Worm (Caenorhabditis elegans) whole organism, young adult: ENCODE measurements around the gene R02F11.9.

Experiments used
- C06A6.2 ChIP-seq: fragments of 200-800 bp; sonication (Bioruptor generic); conservative IDR thresholded peaks from 2 replicates; pipeline ENCODE4 v1.3.6; 2022; ENCODE audit warnings: missing genetic modification characterization, missing compliant biosample characterization
- F22D6.2 ChIP-seq: sonication (generic microtip); optimal IDR thresholded peaks from 2 replicates; lab custom pipeline; 2016; ENCODE audit warnings: mild to moderate bottlenecking, missing genetic modification characterization, missing compliant biosample characterization
- F37B4.10 ChIP-seq: fragments of 200-800 bp; sonication (Bioruptor generic); IDR thresholded peaks from 2 replicates; pipeline ENCODE4 v1.3.6; 2022; ENCODE audit warnings: missing genetic modification characterization, missing compliant biosample characterization
- F57C9.4 ChIP-seq: sonication (generic microtip); optimal IDR thresholded peaks from 2 replicates; lab custom pipeline; 2017; ENCODE audit warnings: mild to moderate bottlenecking, missing genetic modification characterization, missing compliant biosample characterization
- K12H6.12 ChIP-seq: fragments of 200-800 bp; sonication (Bioruptor generic); optimal IDR thresholded peaks from 2 replicates; lab custom pipeline; 2018; ENCODE audit warnings: mild to moderate bottlenecking, missing genetic modification characterization, missing compliant biosample characterization
- T07F8.4 ChIP-seq: sonication (generic microtip); optimal IDR thresholded peaks from 2 replicates; lab custom pipeline; 2016; ENCODE audit warnings: mild to moderate bottlenecking, missing genetic modification characterization, moderate library complexity, missing compliant biosample characterization
- Y53F4B.3 ChIP-seq: fragments of 200-800 bp; sonication (Bioruptor generic); IDR thresholded peaks from 2 replicates; pipeline ENCODE4 v1.3.6; 2022; ENCODE audit warnings: missing genetic modification reagents, missing genetic modification characterization, missing compliant biosample characterization
- Y67H2A.10 ChIP-seq: fragments of 200-800 bp; sonication (Bioruptor generic); conservative IDR thresholded peaks from 2 replicates; pipeline ENCODE4 v1.3.6; 2022; ENCODE audit warnings: missing genetic modification reagents, missing genetic modification characterization, missing compliant biosample characterization
- Y95B8A.8 ChIP-seq: fragments of 200-800 bp; sonication (Bioruptor generic); IDR thresholded peaks from 2 replicates; pipeline ENCODE4 v1.3.6; 2022; ENCODE audit warnings: missing genetic modification reagents, missing genetic modification characterization, missing compliant biosample characterization
- aptf-2 ChIP-seq: fragments of 200-800 bp; sonication (Bioruptor generic); conservative IDR thresholded peaks from 2 replicates; pipeline ENCODE4 v1.3.6; 2022; ENCODE audit warnings: missing genetic modification reagents, missing genetic modification characterization, missing compliant biosample characterization
- aptf-3 ChIP-seq: fragments of 200-800 bp; sonication (Bioruptor generic); IDR thresholded peaks from 2 replicates; pipeline ENCODE4 v1.3.6; 2022; ENCODE audit warnings: missing genetic modification characterization, missing compliant biosample characterization
- atf-7 ChIP-seq: sonication (generic microtip); optimal IDR thresholded peaks from 2 replicates; lab custom pipeline; 2017; ENCODE audit warnings: mild to moderate bottlenecking, missing genetic modification characterization, missing compliant biosample characterization
- athp-1 ChIP-seq: sonication (generic microtip); optimal IDR thresholded peaks from 2 replicates; lab custom pipeline; 2017; ENCODE audit warnings: mild to moderate bottlenecking, missing genetic modification characterization, missing compliant biosample characterization
- attf-3 ChIP-seq: fragments of 200-800 bp; sonication (Bioruptor generic); conservative IDR thresholded peaks from 2 replicates; pipeline ENCODE4 v1.3.6; 2022; ENCODE audit warnings: missing genetic modification reagents, missing genetic modification characterization, missing compliant biosample characterization
- bed-1 ChIP-seq: fragments of 200-800 bp; sonication (Bioruptor generic); IDR thresholded peaks from 2 replicates; pipeline ENCODE4 v1.3.6; 2022; ENCODE audit warnings: missing genetic modification reagents, missing genetic modification characterization, missing compliant biosample characterization
- bed-2 ChIP-seq: fragments of 200-800 bp; sonication (Bioruptor generic); IDR thresholded peaks from 2 replicates; pipeline ENCODE4 v1.3.6; 2022; ENCODE audit warnings: missing genetic modification reagents, missing genetic modification characterization, missing compliant biosample characterization
- cebp-2 ChIP-seq: fragments of 200-800 bp; sonication (Bioruptor generic); IDR thresholded peaks from 2 replicates; pipeline ENCODE4 v1.3.6; 2022; ENCODE audit warnings: missing genetic modification characterization, missing compliant biosample characterization
- ceh-27 ChIP-seq: fragments of 200-800 bp; sonication (Bioruptor generic); optimal IDR thresholded peaks from 2 replicates; lab custom pipeline; 2018; ENCODE audit warnings: mild to moderate bottlenecking, missing genetic modification characterization, moderate library complexity, missing compliant biosample characterization
- chd-7 ChIP-seq: sonication (generic microtip); optimal IDR thresholded peaks from 2 replicates; lab custom pipeline; 2016; ENCODE audit warnings: mild to moderate bottlenecking, missing genetic modification characterization, moderate library complexity, missing compliant biosample characterization
- dpff-1 ChIP-seq: sonication (generic microtip); optimal IDR thresholded peaks from 2 replicates; lab custom pipeline; 2017; ENCODE audit warnings: mild to moderate bottlenecking, missing genetic modification characterization, missing compliant biosample characterization
- dpl-1 ChIP-seq: fragments of 150-350 bp; optimal IDR thresholded peaks from 2 replicates; lab custom pipeline; 2014; ENCODE audit warnings: missing biosample characterization, missing genetic modification reagents, missing genetic modification characterization
- egrh-3 ChIP-seq: fragments of 200-800 bp; sonication (Bioruptor generic); IDR thresholded peaks from 2 replicates; pipeline ENCODE4 v1.3.6; 2022; ENCODE audit warnings: missing genetic modification reagents, missing genetic modification characterization, missing compliant biosample characterization
- fkh-3 ChIP-seq: sonication (generic microtip); optimal IDR thresholded peaks from 2 replicates; lab custom pipeline; 2016; ENCODE audit warnings: mild to moderate bottlenecking, missing genetic modification characterization, missing compliant biosample characterization
- gei-17 ChIP-seq: fragments of 200-800 bp; sonication (Bioruptor generic); optimal IDR thresholded peaks from 2 replicates; lab custom pipeline; 2018; ENCODE audit warnings: mild to moderate bottlenecking, missing genetic modification characterization, missing compliant biosample characterization
- lin-26 ChIP-seq: fragments of 200-800 bp; sonication (Bioruptor generic); IDR thresholded peaks from 2 replicates; pipeline ENCODE4 v1.3.6; 2022; ENCODE audit warnings: missing genetic modification reagents, missing genetic modification characterization, missing compliant biosample characterization
- lin-40 ChIP-seq: sonication (generic microtip); optimal IDR thresholded peaks from 2 replicates; lab custom pipeline; 2016; ENCODE audit warnings: missing genetic modification characterization, mild to moderate bottlenecking, missing compliant biosample characterization, missing genotype, missing genetic modification reagents
- madf-10 ChIP-seq: sonication (generic microtip); optimal IDR thresholded peaks from 2 replicates; lab custom pipeline; 2016; ENCODE audit warnings: mild to moderate bottlenecking, missing genetic modification characterization, missing compliant biosample characterization
- madf-3 ChIP-seq: fragments of 200-800 bp; sonication (Bioruptor generic); IDR thresholded peaks from 2 replicates; pipeline ENCODE4 v1.3.6; 2022; ENCODE audit warnings: missing genetic modification reagents, missing genetic modification characterization, missing compliant biosample characterization
- madf-6 ChIP-seq: fragments of 200-800 bp; sonication (Bioruptor generic); IDR thresholded peaks from 2 replicates; pipeline ENCODE4 v1.3.6; 2022; ENCODE audit warnings: missing genetic modification reagents, missing genetic modification characterization, missing compliant biosample characterization
- mcd-1 ChIP-seq: fragments of 200-800 bp; sonication (Bioruptor generic); IDR thresholded peaks from 2 replicates; pipeline ENCODE4 v1.3.6; 2022; ENCODE audit warnings: missing genetic modification reagents, missing genetic modification characterization, missing compliant biosample characterization
- mel-28 ChIP-seq: sonication (generic microtip); optimal IDR thresholded peaks from 2 replicates; lab custom pipeline; 2016; ENCODE audit warnings: borderline replicate concordance, mild to moderate bottlenecking, missing genetic modification characterization, missing compliant biosample characterization
- mes-4 ChIP-seq: sonication (generic microtip); optimal IDR thresholded peaks from 2 replicates; lab custom pipeline; 2016; ENCODE audit warnings: missing genotype, missing genetic modification characterization, missing compliant biosample characterization
- nfya-1 ChIP-seq: sonication (generic microtip); optimal IDR thresholded peaks from 2 replicates; lab custom pipeline; 2017; ENCODE audit warnings: antibody characterized with exemption, missing compliant biosample characterization, missing genetic modification characterization, borderline replicate concordance; ENCODE audit not compliant: insufficient read depth
- nhr-80 ChIP-seq: sonication (generic microtip); optimal IDR thresholded peaks from 2 replicates; lab custom pipeline; 2016; ENCODE audit warnings: missing genetic modification characterization, missing compliant biosample characterization
- nhr-90 ChIP-seq: sonication (generic microtip); optimal IDR thresholded peaks from 2 replicates; lab custom pipeline; 2016; ENCODE audit warnings: missing genotype, mild to moderate bottlenecking, missing genetic modification characterization, missing compliant biosample characterization
- rec-8 ChIP-seq, 2 experiments: sonication (generic microtip); optimal IDR thresholded peaks; 2 replicates each; lab custom pipeline; 2016; ENCODE audit warnings: mild to moderate bottlenecking in 2 of 2, missing genetic modification characterization in 2 of 2, missing genetic modification reagents in 2 of 2, missing genotype in 2 of 2, missing biosample characterization in 1 of 2, missing compliant biosample characterization in 1 of 2, moderate library complexity in 1 of 2
- sea-2 ChIP-seq: fragments of 200-800 bp; sonication (Bioruptor generic); IDR thresholded peaks from 2 replicates; pipeline ENCODE4 v1.3.6; 2022; ENCODE audit warnings: missing genetic modification characterization, missing compliant biosample characterization
- snpc-1.1 ChIP-seq: sonication (generic microtip); optimal IDR thresholded peaks from 2 replicates; lab custom pipeline; 2017; ENCODE audit warnings: missing genetic modification characterization, mild to moderate bottlenecking, missing compliant biosample characterization, antibody characterized with exemption, moderate library complexity, missing genotype, missing genetic modification reagents; ENCODE audit not compliant: insufficient read depth
- snpc-3.4 ChIP-seq: sonication (generic microtip); optimal IDR thresholded peaks from 2 replicates; lab custom pipeline; 2017; ENCODE audit warnings: missing genetic modification characterization, mild to moderate bottlenecking, missing compliant biosample characterization, antibody characterized with exemption, moderate library complexity, missing genotype, missing genetic modification reagents
- somi-1 ChIP-seq: fragments of 200-800 bp; sonication (Bioruptor generic); optimal IDR thresholded peaks from 2 replicates; lab custom pipeline; 2018; ENCODE audit warnings: mild to moderate bottlenecking, missing genetic modification characterization, missing compliant biosample characterization
- sptf-2 ChIP-seq: fragments of 200-800 bp; sonication (Bioruptor generic); optimal IDR thresholded peaks from 2 replicates; lab custom pipeline; 2018; ENCODE audit warnings: mild to moderate bottlenecking, missing genetic modification characterization, missing compliant biosample characterization
- tbp1 ChIP-seq: fragments of 200-800 bp; sonication (Bioruptor generic); optimal IDR thresholded peaks from 2 replicates; lab custom pipeline; 2018; ENCODE audit warnings: mild to moderate bottlenecking, missing genetic modification characterization, missing compliant biosample characterization
- tlf-1 ChIP-seq: fragments of 200-800 bp; sonication (Bioruptor generic); optimal IDR thresholded peaks from 2 replicates; lab custom pipeline; 2018; ENCODE audit warnings: mild to moderate bottlenecking, missing genetic modification characterization, missing compliant biosample characterization
- zfh-2 ChIP-seq: fragments of 200-800 bp; sonication (Bioruptor generic); conservative IDR thresholded peaks from 2 replicates; pipeline ENCODE4 v1.3.6; 2022; ENCODE audit warnings: missing genetic modification reagents, missing genetic modification characterization, missing compliant biosample characterization
- ztf-26 ChIP-seq: sonication (generic microtip); optimal IDR thresholded peaks from 2 replicates; lab custom pipeline; 2017; ENCODE audit warnings: missing genetic modification characterization, missing compliant biosample characterization
- ztf-3 ChIP-seq: fragments of 200-800 bp; sonication (Bioruptor generic); optimal IDR thresholded peaks from 2 replicates; lab custom pipeline; 2018; ENCODE audit warnings: mild to moderate bottlenecking, missing genetic modification characterization, missing compliant biosample characterization

R02F11.9 gene

DNA sequence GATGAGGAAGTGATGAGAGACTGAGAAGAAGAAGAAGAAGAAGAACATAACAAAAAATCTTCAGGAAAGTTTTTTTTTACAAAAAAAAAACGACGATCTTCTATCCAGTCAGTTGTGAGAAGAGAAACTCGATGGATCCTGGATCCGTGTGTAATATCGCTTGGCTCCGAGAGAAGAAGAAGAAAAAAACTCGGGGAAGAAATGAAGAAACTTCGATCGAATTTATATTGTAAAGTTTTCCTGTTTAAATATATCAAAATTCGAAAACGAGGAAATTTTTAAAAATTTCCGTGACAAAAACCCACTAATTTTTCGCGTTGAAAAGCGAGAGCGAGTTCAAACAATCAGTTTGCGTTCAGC is 36.0 kb downstream of the R02F11.9 start, which contains the start of gene adss-1 (continued):
- TF ChIP-seq egrh-3 (GFP tag; lab: Robert Waterston, UW), result no peak

- TF ChIP-seq egrh-3 (GFP tag; lab: Robert Waterston, UW) (no peak), fkh-3 (tag; lab: Kevin White, UChicago) (peak; percentile 48), snpc-3.4 (no peak), dpff-1 (tag; lab: Kevin White, UChicago) (peak; percentile 85), cebp-2 (GFP tag; lab: Robert Waterston, UW) (no peak), madf-6 (GFP tag; lab: Robert Waterston, UW) (peak; percentile 44), tlf-1 (GFP tag; lab: Kevin White, UChicago) (peak; percentile 63), madf-3 (0 out of 2 replicates have a peak, but pooled peaks have one; percentile 1), lin-26 (peak; percentile 56), C06A6.2 (GFP tag; lab: Robert Waterston, UW) (peak; percentile 46), K12H6.12 (tag; lab: Kevin White, UChicago) (peak; percentile 46), mcd-1 (GFP tag; lab: Robert Waterston, UW) (peak; percentile 11; the same call in 1 of the 2 replicates), athp-1 (tag; lab: Kevin White, UChicago) (peak; percentile 91), madf-10 (peak; percentile 31), Y53F4B.3 (GFP tag; lab: Robert Waterston, UW) (no peak), rec-8 (tag; optimal IDR thresholded peaks at IDR 0.05; lab: Kevin White, UChicago) (peak; percentile 7 to 43), aptf-3 (peak; percentile 46; the same call in 1 of the 2 replicates), F57C9.4 (tag; lab: Kevin White, UChicago) (peak; percentile 83), somi-1 (GFP tag; lab: Kevin White, UChicago) (peak; percentile 57), atf-7 (tag; lab: Kevin White, UChicago) (peak; percentile 87), chd-7 (tag; lab: Kevin White, UChicago) (peak; percentile 69), ceh-27 (no peak), sptf-2 (no peak), gei-17 (GFP tag; lab: Kevin White, UChicago) (peak; percentile 69), attf-3 (GFP tag; lab: Robert Waterston, UW) (no peak), sea-2 (no peak), tbp1 (peak; percentile 3), dpl-1 (GFP tag; lab: Kevin White, UChicago) (no peak), F37B4.10 (GFP tag; lab: Robert Waterston, UW) (no peak), T07F8.4 (tag; lab: Kevin White, UChicago) (peak; percentile 30), F22D6.2 (tag; lab: Kevin White, UChicago) (no peak), nfya-1 (tag; lab: Kevin White, UChicago) (no peak), ztf-3 (peak; percentile 75), mes-4 (no peak), Y67H2A.10 (GFP tag; lab: Robert Waterston, UW) (no peak), zfh-2 (no peak), nhr-90 (no peak), bed-2 (no peak), ztf-26 (tag; lab: Kevin White, UChicago) (peak; percentile 92), aptf-2 (GFP tag; lab: Robert Waterston, UW) (no peak), nhr-80 (tag; lab: Kevin White, UChicago) (no peak), mel-28 (tag; lab: Kevin White, UChicago) (no peak), bed-1 (GFP tag; lab: Robert Waterston, UW) (no peak), snpc-1.1 (tag; lab: Kevin White, UChicago) (no peak), lin-40 (tag; lab: Kevin White, UChicago) (peak; percentile 66), Y95B8A.8 (GFP tag; lab: Robert Waterston, UW) (0 out of 2 replicates have a peak, but pooled peaks have one; percentile 48)
Observed at ce11 chrV:4823683-4824391, 36.6 kb downstream of the R02F11.9 start.
